Fruit fly (Drosophila melanogaster) whole organism, embryonic: ENCODE measurements around the gene Wwox.

Source experiments
- Ada2b ChIP-seq: fragments of 200-800 bp; sonication (Bioruptor generic); IDR thresholded peaks from 2 replicates; pipeline ENCODE4 v1.3.6; 2022; ENCODE audit warnings: missing biosample characterization, missing genetic modification characterization
- Atf3 ChIP-seq: fragments of 200-800 bp; sonication (Bioruptor generic); optimal IDR thresholded peaks from 3 replicates; lab custom pipeline; 2016; ENCODE audit warnings: missing biosample characterization, missing genetic modification characterization
- CG10565 ChIP-seq: fragments of 200-800 bp; sonication (Bioruptor generic); optimal IDR thresholded peaks from 3 replicates; lab custom pipeline; 2016; ENCODE audit warnings: missing biosample characterization, mild to moderate bottlenecking, missing genetic modification characterization
- CG11504 ChIP-seq: fragments of 200-800 bp; sonication (Bioruptor generic); optimal IDR thresholded peaks from 3 replicates; lab custom pipeline; 2019; ENCODE audit warnings: missing biosample characterization, mild to moderate bottlenecking, missing genetic modification characterization, moderate library complexity
- CG11560 ChIP-seq: fragments of 200-800 bp; sonication (Bioruptor generic); IDR thresholded peaks from 3 replicates; pipeline ENCODE4 v1.3.6; 2022; ENCODE audit warnings: missing biosample characterization, missing genetic modification characterization
- CG12391 ChIP-seq: fragments of 200-800 bp; sonication (Bioruptor generic); optimal IDR thresholded peaks from 3 replicates; lab custom pipeline; 2018; ENCODE audit warnings: missing biosample characterization, mild to moderate bottlenecking, missing genetic modification characterization, moderate library complexity
- CG13287 ChIP-seq: fragments of 200-800 bp; sonication (Bioruptor generic); IDR thresholded peaks from 2 replicates; pipeline ENCODE4 v1.3.6; 2022; ENCODE audit warnings: missing biosample characterization, missing genetic modification characterization; ENCODE audit not compliant: partially characterized antibody
- CG15479 ChIP-seq: fragments of 200-800 bp; sonication (Bioruptor generic); optimal IDR thresholded peaks from 3 replicates; lab custom pipeline; 2019; ENCODE audit warnings: missing biosample characterization, mild to moderate bottlenecking, missing genetic modification characterization, moderate library complexity
- CG17912 ChIP-seq: fragments of 200-800 bp; sonication (Bioruptor generic); optimal IDR thresholded peaks from 2 replicates; lab custom pipeline; 2018; ENCODE audit warnings: missing biosample characterization, mild to moderate bottlenecking, missing genetic modification characterization
- CG3281 ChIP-seq: fragments of 200-800 bp; sonication (Bioruptor generic); optimal IDR thresholded peaks from 3 replicates; lab custom pipeline; 2017; ENCODE audit warnings: missing biosample characterization, mild to moderate bottlenecking, missing genetic modification characterization
- CG33557 ChIP-seq: fragments of 200-800 bp; sonication (Bioruptor generic); optimal IDR thresholded peaks from 2 replicates; lab custom pipeline; 2019; ENCODE audit warnings: missing biosample characterization, mild to moderate bottlenecking, missing genetic modification characterization, moderate library complexity
- CG3995 ChIP-seq: fragments of 200-800 bp; sonication (Bioruptor generic); optimal IDR thresholded peaks from 3 replicates; lab custom pipeline; 2016; ENCODE audit warnings: missing biosample characterization, missing genetic modification characterization
- CG4282 ChIP-seq: fragments of 200-800 bp; sonication (Bioruptor generic); optimal IDR thresholded peaks from 2 replicates; lab custom pipeline; 2016; ENCODE audit warnings: missing biosample characterization, missing genetic modification characterization
- CG4707 ChIP-seq: fragments of 200-800 bp; sonication (Bioruptor generic); optimal IDR thresholded peaks from 2 replicates; lab custom pipeline; 2018; ENCODE audit warnings: missing biosample characterization, mild to moderate bottlenecking, missing genetic modification characterization, moderate library complexity
- CG4730 ChIP-seq: fragments of 200-800 bp; sonication (Bioruptor generic); IDR thresholded peaks from 2 replicates; pipeline ENCODE4 v1.3.6; 2022; ENCODE audit warnings: missing biosample characterization, missing genetic modification characterization
- CG5180 ChIP-seq: fragments of 200-800 bp; sonication (Bioruptor generic); optimal IDR thresholded peaks from 3 replicates; lab custom pipeline; 2017; ENCODE audit warnings: missing biosample characterization, missing genetic modification characterization, mild to moderate bottlenecking, moderate library complexity, missing genetic modification reagents
- CG5953 ChIP-seq: fragments of 200-800 bp; sonication (Bioruptor generic); IDR thresholded peaks from 2 replicates; pipeline ENCODE4 v1.3.6; 2022; ENCODE audit warnings: missing biosample characterization, missing genetic modification characterization
- CG6272 ChIP-seq: fragments of 200-800 bp; sonication (Bioruptor generic); IDR thresholded peaks from 2 replicates; pipeline ENCODE4 v1.3.6; 2022; ENCODE audit warnings: missing biosample characterization, missing genetic modification characterization
- CG6765 ChIP-seq: fragments of 200-800 bp; sonication (Bioruptor generic); optimal IDR thresholded peaks from 3 replicates; lab custom pipeline; 2017; ENCODE audit warnings: missing biosample characterization, mild to moderate bottlenecking, missing genetic modification characterization
- CG9797 ChIP-seq: fragments of 200-800 bp; sonication (Bioruptor generic); optimal IDR thresholded peaks from 3 replicates; lab custom pipeline; 2018; ENCODE audit warnings: missing biosample characterization, mild to moderate bottlenecking, missing genetic modification characterization
- CG9876 ChIP-seq: fragments of 200-800 bp; sonication (Bioruptor generic); optimal IDR thresholded peaks from 2 replicates; lab custom pipeline; 2016; ENCODE audit warnings: missing biosample characterization, missing genetic modification characterization
- Chrac-16 ChIP-seq: fragments of 200-800 bp; sonication (Bioruptor generic); optimal IDR thresholded peaks from 3 replicates; lab custom pipeline; 2016; ENCODE audit warnings: missing biosample characterization, missing genetic modification characterization
- Drgx ChIP-seq: fragments of 200-800 bp; sonication (Bioruptor generic); IDR thresholded peaks from 2 replicates; pipeline ENCODE4 v1.3.6; 2022; ENCODE audit warnings: missing biosample characterization, missing genetic modification characterization
- E2f2 ChIP-seq: fragments of 200-800 bp; sonication (Bioruptor generic); IDR thresholded peaks from 2 replicates; pipeline ENCODE4 v1.3.6; 2022; ENCODE audit warnings: missing biosample characterization, missing genetic modification characterization
- Eip74EF ChIP-seq, 2 experiments: fragments of 200-800 bp in 1 of 2; fragments of >200 bp in 1 of 2; sonication (Bioruptor generic) in 1 of 2; optimal IDR thresholded peaks; 2 replicates each; lab custom pipeline; 2017 to 2019; ENCODE audit warnings: missing biosample characterization in 2 of 2, missing genetic modification characterization in 2 of 2, mild to moderate bottlenecking in 1 of 2, moderate library complexity in 1 of 2
- Ets65A ChIP-seq: fragments of 200-800 bp; sonication (Bioruptor generic); peaks from one replicate; lab custom pipeline; 2016; ENCODE audit warnings: missing biosample characterization, missing genetic modification characterization
- Hr78 ChIP-seq, 2 experiments: fragments of 200-800 bp in 1 of 2; fragments of >200 bp in 1 of 2; sonication (Bioruptor generic) in 1 of 2; optimal IDR thresholded peaks; 2 replicates each; lab custom pipeline; 2017 to 2019; ENCODE audit warnings: missing biosample characterization in 2 of 2, missing genetic modification characterization in 2 of 2, mild to moderate bottlenecking in 1 of 2, moderate library complexity in 1 of 2
- MBD-R2 ChIP-seq: fragments of 200-800 bp; sonication (Bioruptor generic); IDR thresholded peaks from 2 replicates; pipeline ENCODE4 v1.3.6; 2022; ENCODE audit warnings: missing biosample characterization, missing genetic modification characterization
- MTF-1 ChIP-seq: fragments of 200-800 bp; sonication (Bioruptor generic); optimal IDR thresholded peaks from 2 replicates; lab custom pipeline; 2018; ENCODE audit warnings: missing biosample characterization, mild to moderate bottlenecking, missing genetic modification characterization, borderline replicate concordance
- Med ChIP-seq: fragments of 200-800 bp; sonication (Bioruptor generic); peaks from one replicate; lab custom pipeline; 2016; ENCODE audit warnings: missing biosample characterization, missing genetic modification characterization, mild to moderate bottlenecking, inconsistent platforms, moderate library complexity
- NFAT ChIP-seq: fragments of 200-800 bp; sonication (Bioruptor generic); IDR thresholded peaks from 2 replicates; pipeline ENCODE4 v1.3.6; 2022; ENCODE audit warnings: missing biosample characterization, missing genetic modification characterization
- Six4 ChIP-seq: fragments of 200-800 bp; sonication (Bioruptor generic); optimal IDR thresholded peaks from 2 replicates; lab custom pipeline; 2016; ENCODE audit warnings: missing biosample characterization, missing genetic modification characterization
- Tbp ChIP-seq: fragments of >200 bp; optimal IDR thresholded peaks from 2 replicates; lab custom pipeline; 2018; ENCODE audit warnings: missing biosample characterization, missing genetic modification characterization
- az2 ChIP-seq: fragments of 200-800 bp; sonication (Bioruptor generic); optimal IDR thresholded peaks from 3 replicates; lab custom pipeline; 2016; ENCODE audit warnings: missing biosample characterization, missing genetic modification characterization
- bowl ChIP-seq: fragments of 200-800 bp; sonication (Bioruptor generic); IDR thresholded peaks from 2 replicates; pipeline ENCODE4 v1.3.6; 2022; ENCODE audit warnings: missing biosample characterization, missing genetic modification characterization
- cg ChIP-seq: fragments of 200-800 bp; sonication (Bioruptor generic); optimal IDR thresholded peaks from 3 replicates; lab custom pipeline; 2019; ENCODE audit warnings: missing biosample characterization, mild to moderate bottlenecking, missing genetic modification characterization, moderate library complexity
- chinmo ChIP-seq: fragments of 200-800 bp; sonication (Bioruptor generic); IDR thresholded peaks from 4 replicates; pipeline ENCODE4 v1.3.6; 2022; ENCODE audit warnings: missing biosample characterization, missing genetic modification characterization; ENCODE audit not compliant: partially characterized antibody
- ci ChIP-seq: fragments of 200-800 bp; sonication (Bioruptor generic); IDR thresholded peaks from 3 replicates; pipeline ENCODE4 v1.3.6; 2022; ENCODE audit warnings: missing biosample characterization, missing genetic modification characterization
- eve ChIP-seq, 2 experiments: fragments of >200 bp; optimal IDR thresholded peaks; 2 replicates each; lab custom pipeline; 2017; ENCODE audit warnings: missing biosample characterization in 2 of 2, missing genetic modification characterization in 2 of 2
- fru ChIP-seq: fragments of >200 bp; optimal IDR thresholded peaks from 2 replicates; lab custom pipeline; 2017
- gce ChIP-seq: fragments of 200-800 bp; sonication (Bioruptor generic); IDR thresholded peaks from 3 replicates; pipeline ENCODE4 v1.3.6; 2022; ENCODE audit warnings: missing biosample characterization, missing genetic modification characterization
- hbn ChIP-seq: fragments of 200-800 bp; sonication (Bioruptor generic); IDR thresholded peaks from 2 replicates; pipeline ENCODE4 v1.3.6; 2022; ENCODE audit warnings: missing biosample characterization, missing genetic modification characterization; ENCODE audit not compliant: partially characterized antibody
- jigr1 ChIP-seq: fragments of 200-800 bp; sonication (Bioruptor generic); IDR thresholded peaks from 3 replicates; pipeline ENCODE4 v1.3.6; 2022; ENCODE audit warnings: missing biosample characterization, missing genetic modification characterization
- jing ChIP-seq: fragments of 200-800 bp; sonication (Bioruptor generic); optimal IDR thresholded peaks from 2 replicates; lab custom pipeline; 2018; ENCODE audit warnings: missing biosample characterization, mild to moderate bottlenecking, missing genetic modification characterization
- klu ChIP-seq: fragments of 200-800 bp; sonication (Bioruptor generic); IDR thresholded peaks from 2 replicates; pipeline ENCODE4 v1.3.6; 2022; ENCODE audit warnings: missing biosample characterization, missing genetic modification characterization
- otp ChIP-seq: fragments of 200-800 bp; sonication (Bioruptor generic); IDR thresholded peaks from 3 replicates; pipeline ENCODE4, ENCODE4 v1.3.6; 2022; ENCODE audit warnings: missing biosample characterization, missing genetic modification characterization
- sens-2 ChIP-seq: fragments of 200-800 bp; sonication (Bioruptor generic); IDR thresholded peaks from 2 replicates; pipeline ENCODE4 v1.3.6; 2022; ENCODE audit warnings: missing biosample characterization, missing genetic modification characterization
- stc ChIP-seq: fragments of 200-800 bp; sonication (Bioruptor generic); IDR thresholded peaks from 2 replicates; pipeline ENCODE4 v1.3.6; 2022; ENCODE audit warnings: missing biosample characterization, missing genetic modification characterization
- unc-4 ChIP-seq: fragments of 200-800 bp; sonication (Bioruptor generic); IDR thresholded peaks from 2 replicates; pipeline ENCODE4 v1.3.6; 2022; ENCODE audit warnings: missing biosample characterization, missing genetic modification characterization; ENCODE audit not compliant: partially characterized antibody
- unpg ChIP-seq: fragments of 200-800 bp; sonication (Bioruptor generic); optimal IDR thresholded peaks from 3 replicates; lab custom pipeline; 2018; ENCODE audit warnings: missing biosample characterization, mild to moderate bottlenecking, missing genetic modification characterization, moderate library complexity
- yki ChIP-seq: fragments of >200 bp; optimal IDR thresholded peaks from 3 replicates; lab custom pipeline; 2018

Gene Wwox

dm6 chr2L:7993062-7993685 lies 10.9 kb downstream of the Wwox start (continued):
- peak in 1 of 2 experiments; percentile 45 for TF ChIP-seq eve (GFP tag; optimal IDR thresholded peaks at IDR 0.05; lab: Kevin White, UChicago)
- TF ChIP-seq CG12391 (tag; lab: Kevin White, UChicago): no peak
- no peak for TF ChIP-seq CG4707 (GFP tag; lab: Kevin White, UChicago)
- no peak for TF ChIP-seq NFAT (GFP tag; lab: Robert Waterston, UW)
- no peak for TF ChIP-seq Chrac-16
- TF ChIP-seq Eip74EF (GFP tag; optimal IDR thresholded peaks at IDR 0.05; lab: Kevin White, UChicago): peak in 1 of 2 experiments; percentile 50
- TF ChIP-seq chinmo (GFP tag; lab: Robert Waterston, UW): 0 out of 4 replicates have a peak, but pooled peaks have one; percentile 20
- TF ChIP-seq Ada2b (GFP tag; lab: Robert Waterston, UW): no peak
- no peak for TF ChIP-seq unpg (GFP tag; lab: Kevin White, UChicago)
- TF ChIP-seq CG6272 (GFP tag; lab: Robert Waterston, UW): no peak
- no peak for TF ChIP-seq CG9876
- TF ChIP-seq Drgx (GFP tag; lab: Robert Waterston, UW): peak; percentile 16; the same call in 1 of the 2 replicates
- no peak for TF ChIP-seq otp (GFP tag; lab: Robert Waterston, UW)
- peak; percentile 6 for TF ChIP-seq CG15479
- no peak for TF ChIP-seq MBD-R2
- no peak for TF ChIP-seq hbn
- TF ChIP-seq Med: peak; percentile 76
- TF ChIP-seq CG6765 (GFP tag; lab: Kevin White, UChicago): no peak
- TF ChIP-seq Tbp (GFP tag; lab: Kevin White, UChicago): no peak
- no peak for TF ChIP-seq sens-2 (GFP tag; lab: Robert Waterston, UW)
- no peak for TF ChIP-seq CG33557 (GFP tag; lab: Kevin White, UChicago)
- TF ChIP-seq CG13287 (GFP tag; lab: Robert Waterston, UW): no peak
- no peak for TF ChIP-seq CG17912 (GFP tag; lab: Kevin White, UChicago)
- TF ChIP-seq CG11504 (tag; lab: Kevin White, UChicago): no peak
- TF ChIP-seq E2f2 (GFP tag; lab: Robert Waterston, UW): no peak
- no peak for TF ChIP-seq klu (GFP tag; lab: Robert Waterston, UW)
- no peak for TF ChIP-seq Six4
- no peak for TF ChIP-seq CG11560 (tag; lab: Robert Waterston, UW)
- no peak for TF ChIP-seq CG4730 (GFP tag; lab: Robert Waterston, UW)
- no peak for TF ChIP-seq CG3995 (GFP tag; lab: Kevin White, UChicago)
- TF ChIP-seq CG10565 (GFP tag; lab: Kevin White, UChicago): no peak
- no peak for TF ChIP-seq Ets65A
- no peak for TF ChIP-seq Atf3 (GFP tag; lab: Kevin White, UChicago)
- TF ChIP-seq CG5180: no peak
- no peak for TF ChIP-seq Hr78 (GFP tag; optimal IDR thresholded peaks at IDR 0.05; lab: Kevin White, UChicago)
- TF ChIP-seq cg (GFP tag; lab: Kevin White, UChicago): no peak
- no peak for TF ChIP-seq CG4282 (GFP tag; lab: Kevin White, UChicago)
- TF ChIP-seq ci (GFP tag; lab: Robert Waterston, UW): peak; percentile 61; the same call in 1 of the 3 replicates
- no peak for TF ChIP-seq CG9797 (GFP tag; lab: Kevin White, UChicago)
- no peak for TF ChIP-seq fru (lab: Kevin White, UChicago)
- TF ChIP-seq unc-4 (GFP tag; lab: Robert Waterston, UW): no peak
- no peak for TF ChIP-seq jigr1 (GFP tag; lab: Robert Waterston, UW)
- TF ChIP-seq az2 (GFP tag; lab: Kevin White, UChicago): no peak
- no peak for TF ChIP-seq jing
- TF ChIP-seq bowl (GFP tag; lab: Robert Waterston, UW): no peak
- no peak for TF ChIP-seq yki (lab: Kevin White, UChicago)
- TF ChIP-seq MTF-1 (GFP tag; lab: Kevin White, UChicago): no peak
- no peak for TF ChIP-seq CG5953
- TF ChIP-seq stc: peak; percentile 14; the same call in 1 of the 2 replicates
- no peak for TF ChIP-seq CG3281 (GFP tag; lab: Kevin White, UChicago)
- no peak for TF ChIP-seq gce
